Worm (Caenorhabditis elegans) whole organism, L4 larva: Measurements from ENCODE around the gene rcat-1.

Experiments
- F37D6.2 ChIP-seq: sonication (generic microtip); optimal IDR thresholded peaks from 2 replicates; lab custom pipeline; 2016; ENCODE audit warnings: mild to moderate bottlenecking, missing genetic modification characterization, missing compliant biosample characterization
- R02D3.7 ChIP-seq: fragments of 150-350 bp; sonication (generic microtip); optimal IDR thresholded peaks from 3 replicates; lab custom pipeline; 2014; ENCODE audit warnings: missing biosample characterization, missing genetic modification characterization
- ZK337.2 ChIP-seq: fragments of 200-800 bp; sonication (Bioruptor generic); IDR thresholded peaks from 2 replicates; pipeline ENCODE4 v1.3.6; 2022; ENCODE audit warnings: missing genetic modification reagents, missing genetic modification characterization, missing compliant biosample characterization
- ZK546.5 ChIP-seq, 2 experiments: sonication (generic microtip); optimal IDR thresholded peaks; 2 replicates each; lab custom pipeline; 2017; ENCODE audit warnings: missing biosample characterization in 2 of 2, missing genetic modification characterization in 2 of 2
- aha-1 ChIP-seq: fragments of 150-350 bp; peaks from one replicate; lab custom pipeline; 2014; ENCODE audit warnings: missing biosample characterization, missing genetic modification characterization
- ceh-28 ChIP-seq: fragments of 150-350 bp; optimal IDR thresholded peaks from 2 replicates; lab custom pipeline; 2014; ENCODE audit warnings: missing biosample characterization, missing genetic modification reagents, missing genetic modification characterization
- ctbp-1 ChIP-seq: fragments of 200-800 bp; sonication (Bioruptor generic); IDR thresholded peaks from 2 replicates; pipeline ENCODE4 v1.3.6; 2022; ENCODE audit warnings: missing genetic modification reagents, missing genetic modification characterization, missing compliant biosample characterization
- daf-16 ChIP-seq, 3 experiments: sonication (generic microtip); optimal IDR thresholded peaks; 2 replicates each; lab custom pipeline; 2016 to 2017; ENCODE audit warnings: missing genetic modification characterization in 3 of 3, missing genetic modification reagents in 3 of 3, mild to moderate bottlenecking in 2 of 3, missing compliant biosample characterization in 2 of 3, missing biosample characterization in 1 of 3, moderate library complexity in 1 of 3
- dmd-9 ChIP-seq: fragments of 200-800 bp; sonication (Bioruptor generic); IDR thresholded peaks from 2 replicates; pipeline ENCODE4 v1.3.6; 2022; ENCODE audit warnings: missing genetic modification reagents, missing genetic modification characterization, missing compliant biosample characterization
- dpl-1 ChIP-seq: fragments of 150-350 bp; optimal IDR thresholded peaks from 2 replicates; lab custom pipeline; 2014; ENCODE audit warnings: missing biosample characterization, missing genetic modification reagents, missing genetic modification characterization
- dve-1 ChIP-seq: sonication (generic microtip); optimal IDR thresholded peaks from 2 replicates; lab custom pipeline; 2017; ENCODE audit warnings: antibody characterized with exemption, mild to moderate bottlenecking, missing genetic modification characterization, missing compliant biosample characterization; ENCODE audit not compliant: insufficient read depth
- gei-8 ChIP-seq: fragments of 200-800 bp; sonication (Bioruptor generic); optimal IDR thresholded peaks from 2 replicates; lab custom pipeline; 2018; ENCODE audit warnings: mild to moderate bottlenecking, missing genetic modification characterization, missing compliant biosample characterization
- hlh-11 ChIP-seq: fragments of 200-800 bp; sonication (Bioruptor generic); optimal IDR thresholded peaks from 2 replicates; lab custom pipeline; 2018; ENCODE audit warnings: mild to moderate bottlenecking, missing genetic modification characterization, missing compliant biosample characterization
- lim-7 ChIP-seq: fragments of 200-800 bp; sonication (Bioruptor generic); IDR thresholded peaks from 2 replicates; pipeline ENCODE4 v1.3.6; 2022; ENCODE audit warnings: missing genetic modification characterization, missing compliant biosample characterization
- lin-38 ChIP-seq: fragments of 200-800 bp; sonication (Bioruptor generic); IDR thresholded peaks from 2 replicates; pipeline ENCODE4 v1.3.6; 2022; ENCODE audit warnings: missing genetic modification reagents, missing genetic modification characterization, missing compliant biosample characterization
- lsy-2 ChIP-seq, 2 experiments: fragments of 150-350 bp in 1 of 2; sonication (generic microtip) in 1 of 2; optimal IDR thresholded peaks; 2 replicates each; lab custom pipeline; 2014 to 2017; ENCODE audit warnings: missing biosample characterization in 2 of 2, missing genetic modification characterization in 2 of 2
- madf-5 ChIP-seq, 2 experiments: fragments of 200-800 bp; sonication (Bioruptor generic); IDR thresholded peaks; 2 replicates each; pipeline ENCODE4 v1.3.6; 2022; ENCODE audit warnings: missing compliant biosample characterization in 2 of 2, missing genetic modification characterization in 2 of 2
- madf-9 ChIP-seq: fragments of 200-800 bp; sonication (Bioruptor generic); conservative IDR thresholded peaks from 2 replicates; pipeline ENCODE4 v1.3.6; 2022; ENCODE audit warnings: missing genetic modification reagents, missing genetic modification characterization, missing compliant biosample characterization
- mdl-1 ChIP-seq, 2 experiments: fragments of 150-350 bp in 1 of 2; sonication (generic microtip) in 1 of 2; optimal IDR thresholded peaks; 2 replicates each; lab custom pipeline; 2014 to 2017; ENCODE audit warnings: missing biosample characterization in 2 of 2, missing genetic modification characterization in 2 of 2
- mdt-29 ChIP-seq: fragments of 200-800 bp; sonication (Bioruptor generic); IDR thresholded peaks from 2 replicates; pipeline ENCODE4 v1.3.6; 2022; ENCODE audit warnings: missing genetic modification reagents, missing genetic modification characterization, missing compliant biosample characterization
- mes-2 ChIP-seq: sonication (generic microtip); optimal IDR thresholded peaks from 2 replicates; lab custom pipeline; 2016; ENCODE audit warnings: missing genotype, mild to moderate bottlenecking, missing genetic modification characterization, missing compliant biosample characterization; ENCODE audit not compliant: poor library complexity, severe bottlenecking
- mxl-3 ChIP-seq: fragments of 200-800 bp; sonication (Bioruptor generic); optimal IDR thresholded peaks from 2 replicates; lab custom pipeline; 2018; ENCODE audit warnings: mild to moderate bottlenecking, missing genetic modification characterization, missing compliant biosample characterization
- nhr-10 ChIP-seq: fragments of 150-350 bp; optimal IDR thresholded peaks from 2 replicates; lab custom pipeline; 2014; ENCODE audit warnings: missing biosample characterization, missing genetic modification characterization
- nhr-11 ChIP-seq: fragments of 150-350 bp; optimal IDR thresholded peaks from 2 replicates; lab custom pipeline; 2014; ENCODE audit warnings: missing biosample characterization, missing genetic modification characterization
- nhr-28 ChIP-seq: fragments of 150-350 bp; optimal IDR thresholded peaks from 2 replicates; lab custom pipeline; 2014; ENCODE audit warnings: missing biosample characterization, missing genetic modification characterization
- nhr-76 ChIP-seq: fragments of 150-350 bp; optimal IDR thresholded peaks from 2 replicates; lab custom pipeline; 2014; ENCODE audit warnings: missing biosample characterization, missing genetic modification characterization
- nhr-77 ChIP-seq: fragments of 150-350 bp; optimal IDR thresholded peaks from 2 replicates; lab custom pipeline; 2014; ENCODE audit warnings: missing biosample characterization, missing genetic modification characterization
- pqm-1 ChIP-seq: sonication (generic microtip); optimal IDR thresholded peaks from 2 replicates; lab custom pipeline; 2017; ENCODE audit warnings: missing biosample characterization, missing genetic modification characterization
- sdz-12 ChIP-seq: fragments of 200-800 bp; sonication (Bioruptor generic); optimal IDR thresholded peaks from 2 replicates; lab custom pipeline; 2018; ENCODE audit warnings: mild to moderate bottlenecking, missing genetic modification characterization, missing compliant biosample characterization
- snpc-1.2 ChIP-seq: fragments of 200-800 bp; sonication (Bioruptor generic); IDR thresholded peaks from 2 replicates; pipeline ENCODE4 v1.3.6; 2022; ENCODE audit warnings: missing genetic modification reagents, missing genetic modification characterization, missing compliant biosample characterization
- spr-1 ChIP-seq: sonication (generic microtip); optimal IDR thresholded peaks from 2 replicates; lab custom pipeline; 2016; ENCODE audit warnings: mild to moderate bottlenecking, missing genetic modification characterization, missing compliant biosample characterization
- tag-97 ChIP-seq: fragments of 200-800 bp; sonication (Bioruptor generic); IDR thresholded peaks from 2 replicates; pipeline ENCODE4 v1.3.6; 2022; ENCODE audit warnings: missing genetic modification characterization, missing compliant biosample characterization
- unc-130 ChIP-seq: sonication (generic microtip); optimal IDR thresholded peaks from 2 replicates; lab custom pipeline; 2016; ENCODE audit warnings: missing genetic modification reagents, missing genetic modification characterization, missing compliant biosample characterization
- unc-39 ChIP-seq: sonication (generic microtip); optimal IDR thresholded peaks from 2 replicates; lab custom pipeline; 2017; ENCODE audit warnings: missing biosample characterization, missing genetic modification characterization
- vab-7 ChIP-seq: fragments of 200-800 bp; sonication (Bioruptor generic); IDR thresholded peaks from 2 replicates; pipeline ENCODE4 v1.3.6; 2022; ENCODE audit warnings: missing genetic modification reagents, missing genetic modification characterization, missing compliant biosample characterization
- zag-1 ChIP-seq: fragments of 150-350 bp; optimal IDR thresholded peaks from 2 replicates; lab custom pipeline; 2014; ENCODE audit warnings: missing biosample characterization, missing genetic modification characterization
- zfp-2 ChIP-seq: sonication (generic microtip); optimal IDR thresholded peaks from 2 replicates; lab custom pipeline; 2016; ENCODE audit warnings: mild to moderate bottlenecking, missing genetic modification characterization, missing compliant biosample characterization
- zfp-3 ChIP-seq: fragments of 200-800 bp; sonication (Bioruptor generic); conservative IDR thresholded peaks from 2 replicates; pipeline ENCODE4 v1.3.6; 2022; ENCODE audit warnings: missing genetic modification reagents, missing genetic modification characterization, missing compliant biosample characterization
- ztf-11 ChIP-seq: fragments of 150-350 bp; optimal IDR thresholded peaks from 2 replicates; lab custom pipeline; 2014; ENCODE audit warnings: missing biosample characterization, missing genetic modification characterization

rcat-1 gene

DNA sequence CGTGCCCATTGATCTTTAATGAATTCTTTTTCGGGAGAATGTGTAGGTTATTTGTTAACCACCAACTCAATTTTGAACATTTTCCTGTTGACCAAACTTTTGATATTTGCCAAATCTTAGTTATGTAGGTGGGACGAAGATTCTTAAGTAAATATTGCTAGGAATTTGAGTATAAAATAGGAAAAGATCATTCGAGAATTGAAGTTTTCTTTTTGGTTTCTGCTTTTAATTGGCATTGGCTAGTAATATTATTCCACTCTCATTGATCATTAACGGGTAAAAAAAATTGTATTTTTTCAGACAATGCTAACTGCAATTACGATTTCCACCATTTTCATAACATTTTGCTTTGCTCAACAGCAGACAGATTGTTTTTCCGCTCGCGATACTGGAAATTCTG, 10.9 kb upstream of the rcat-1 start, which contains the start of gene T21D12.12:
TSS of gene T21D12.12 (plus strand) at position 301 of the 400 bp plus-strand sequence.
- TF ChIP-seq zfp-2 (tag; lab: Kevin White, UChicago) (no peak), F37D6.2 (tag; lab: Kevin White, UChicago) (no peak), daf-16 (GFP tag; optimal IDR thresholded peaks at IDR 0.05; lab: Kevin White, UChicago) (no peak), daf-16 (tag; optimal IDR thresholded peaks at IDR 0.05; lab: Kevin White, UChicago) (no peak), mdt-29 (no peak), aha-1 (tag; lab: Kevin White, UChicago) (no peak), dmd-9 (GFP tag; lab: Robert Waterston, UW) (no peak), zfp-3 (no peak), ceh-28 (tag; lab: Kevin White, UChicago) (no peak), ZK546.5 (tag; optimal IDR thresholded peaks at IDR 0.05; lab: Kevin White, UChicago) (no peak), madf-9 (GFP tag; lab: Robert Waterston, UW) (no peak), sdz-12 (GFP tag; lab: Kevin White, UChicago) (no peak), mes-2 (tag; lab: Kevin White, UChicago) (no peak), madf-5 (GFP tag; IDR thresholded peaks at IDR 0.05; lab: Robert Waterston, UW) (no peak), snpc-1.2 (GFP tag; lab: Robert Waterston, UW) (no peak), zag-1 (no peak)
- TF ChIP-seq, all 104 proteins: peak for 0

- TF ChIP-seq unc-39 (tag; lab: Kevin White, UChicago) = no peak
- TF ChIP-seq spr-1 = no peak
- no peak for TF ChIP-seq lim-7 (GFP tag; lab: Robert Waterston, UW)
- TF ChIP-seq nhr-77 (tag; lab: Kevin White, UChicago) = no peak
- TF ChIP-seq gei-8 (GFP tag; lab: Kevin White, UChicago) = no peak
- no peak for TF ChIP-seq pqm-1 (tag; lab: Kevin White, UChicago)
- peak; percentile 4 for TF ChIP-seq nhr-28 (tag; lab: Kevin White, UChicago)
- TF ChIP-seq dve-1 (tag; lab: Kevin White, UChicago) = peak; percentile 49
- no peak for TF ChIP-seq R02D3.7
- TF ChIP-seq nhr-10 (tag; lab: Kevin White, UChicago) = no peak
- TF ChIP-seq hlh-11 (tag; lab: Kevin White, UChicago) = peak; percentile 37
- TF ChIP-seq unc-130 (GFP tag; lab: Kevin White, UChicago) = no peak
- TF ChIP-seq ctbp-1 (GFP tag; lab: Robert Waterston, UW) = no peak
- TF ChIP-seq nhr-11 = no peak
- no peak for TF ChIP-seq ztf-11 (tag; lab: Kevin White, UChicago)
- peak; percentile 59 for TF ChIP-seq mes-2 (tag; lab: Kevin White, UChicago)
- no peak for TF ChIP-seq mxl-3 (GFP tag; lab: Kevin White, UChicago)
- no peak for TF ChIP-seq ZK337.2 (GFP tag; lab: Robert Waterston, UW)
- no peak for TF ChIP-seq mdl-1 (tag; optimal IDR thresholded peaks at IDR 0.05; lab: Kevin White, UChicago)
- no peak for TF ChIP-seq nhr-76 (tag; lab: Kevin White, UChicago)
- TF ChIP-seq aha-1 (tag; lab: Kevin White, UChicago) = peak; percentile 13
- peak; percentile 17 for TF ChIP-seq dpl-1
- TF ChIP-seq lin-38 (GFP tag; lab: Robert Waterston, UW) = no peak
- no peak for TF ChIP-seq tag-97
- TF ChIP-seq daf-16 (GFP tag; optimal IDR thresholded peaks at IDR 0.05; lab: Kevin White, UChicago) = no peak
- TF ChIP-seq daf-16 (tag; optimal IDR thresholded peaks at IDR 0.05; lab: Kevin White, UChicago) = peak; percentile 14
- TF ChIP-seq vab-7 (GFP tag; lab: Robert Waterston, UW) = no peak
- no peak for TF ChIP-seq lsy-2 (tag; optimal IDR thresholded peaks at IDR 0.05; lab: Kevin White, UChicago)
- TF ChIP-seq, all 104 proteins: peak for 7
Measured at ce11 chrIV:264182-264709, 9.0 kb upstream of the rcat-1 start, which contains the start of gene pat-6. TSS of gene pat-6 (minus strand) at chrIV:264232.
